Worm (Caenorhabditis elegans) whole organism, late embryonic: ENCODE measurements around the gene sam-10.

Source experiments
- C08G9.2 ChIP-seq: sonication (generic microtip); optimal IDR thresholded peaks from 2 replicates; lab custom pipeline; 2016; ENCODE audit warnings: mild to moderate bottlenecking, missing genetic modification characterization, moderate library complexity, missing compliant biosample characterization
- F13H6.1 ChIP-seq: sonication (generic microtip); optimal IDR thresholded peaks from 2 replicates; lab custom pipeline; 2016; ENCODE audit warnings: missing genetic modification characterization, missing compliant biosample characterization
- ahr-1 ChIP-seq: sonication (generic microtip); optimal IDR thresholded peaks from 2 replicates; lab custom pipeline; 2016; ENCODE audit warnings: missing genetic modification characterization, missing compliant biosample characterization
- ama-1 ChIP-seq: fragments of 150-350 bp; optimal IDR thresholded peaks from 2 replicates; lab custom pipeline; 2014
- ceh-19 ChIP-seq: fragments of 200-800 bp; sonication (Bioruptor generic); optimal IDR thresholded peaks from 2 replicates; lab custom pipeline; 2018; ENCODE audit warnings: mild to moderate bottlenecking, missing genetic modification characterization, missing compliant biosample characterization
- ceh-22 ChIP-seq: sonication (generic microtip); optimal IDR thresholded peaks from 2 replicates; lab custom pipeline; 2017; ENCODE audit warnings: missing biosample characterization, missing genetic modification characterization
- ceh-24 ChIP-seq: sonication (generic microtip); optimal IDR thresholded peaks from 2 replicates; lab custom pipeline; 2016; ENCODE audit warnings: mild to moderate bottlenecking, missing genetic modification characterization, missing compliant biosample characterization
- ceh-45 ChIP-seq: fragments of 200-800 bp; sonication (Bioruptor generic); IDR thresholded peaks from 2 replicates; pipeline ENCODE4 v1.3.6; 2022; ENCODE audit warnings: missing genetic modification reagents, missing genetic modification characterization, missing compliant biosample characterization
- ceh-9 ChIP-seq: sonication (generic microtip); optimal IDR thresholded peaks from 2 replicates; lab custom pipeline; 2016; ENCODE audit warnings: mild to moderate bottlenecking, missing genetic modification characterization, inconsistent platforms, missing compliant biosample characterization
- che-1 ChIP-seq: sonication (generic microtip); optimal IDR thresholded peaks from 2 replicates; lab custom pipeline; 2016; ENCODE audit warnings: mild to moderate bottlenecking, missing genetic modification characterization, missing compliant biosample characterization
- dmd-4 ChIP-seq: sonication (generic microtip); optimal IDR thresholded peaks from 2 replicates; lab custom pipeline; 2016; ENCODE audit warnings: borderline replicate concordance, missing genetic modification characterization, missing compliant biosample characterization
- elt-2 ChIP-seq: sonication (generic microtip); optimal IDR thresholded peaks from 2 replicates; lab custom pipeline; 2016; ENCODE audit warnings: missing genetic modification reagents, missing genetic modification characterization, missing compliant biosample characterization
- ets-4 ChIP-seq: sonication (generic microtip); optimal IDR thresholded peaks from 2 replicates; lab custom pipeline; 2016; ENCODE audit warnings: missing genetic modification characterization, missing compliant biosample characterization
- fax-1 ChIP-seq: sonication (generic microtip); optimal IDR thresholded peaks from 2 replicates; lab custom pipeline; 2016; ENCODE audit warnings: missing genotype, missing genetic modification characterization, missing compliant biosample characterization
- fkh-10 ChIP-seq: fragments of 150-350 bp; optimal IDR thresholded peaks from 2 replicates; lab custom pipeline; 2014; ENCODE audit warnings: missing biosample characterization, missing genetic modification reagents, missing genetic modification characterization
- gmeb-2 ChIP-seq: sonication (generic microtip); optimal IDR thresholded peaks from 2 replicates; lab custom pipeline; 2016; ENCODE audit warnings: missing genetic modification characterization, inconsistent platforms, missing compliant biosample characterization
- hlh-15 ChIP-seq: sonication (generic microtip); optimal IDR thresholded peaks from 2 replicates; lab custom pipeline; 2016; ENCODE audit warnings: missing genetic modification characterization, missing compliant biosample characterization
- hlh-30 ChIP-seq: sonication (generic microtip); optimal IDR thresholded peaks from 2 replicates; lab custom pipeline; 2017; ENCODE audit warnings: antibody characterized with exemption, missing genetic modification characterization, missing compliant biosample characterization; ENCODE audit not compliant: insufficient read depth
- hlh-8 ChIP-seq: sonication (generic microtip); optimal IDR thresholded peaks from 2 replicates; lab custom pipeline; 2016; ENCODE audit warnings: missing genotype, missing genetic modification characterization, missing compliant biosample characterization
- lin-11 ChIP-seq: fragments of 200-800 bp; sonication (Bioruptor generic); optimal IDR thresholded peaks from 2 replicates; lab custom pipeline; 2018; ENCODE audit warnings: mild to moderate bottlenecking, missing genetic modification characterization, missing compliant biosample characterization
- madf-2 ChIP-seq: sonication (generic microtip); optimal IDR thresholded peaks from 2 replicates; lab custom pipeline; 2017; ENCODE audit warnings: missing genetic modification characterization, missing compliant biosample characterization
- nhr-11 ChIP-seq: fragments of 150-350 bp; optimal IDR thresholded peaks from 2 replicates; lab custom pipeline; 2014; ENCODE audit warnings: missing biosample characterization, missing genetic modification characterization
- npax-4 ChIP-seq: sonication (generic microtip); optimal IDR thresholded peaks from 2 replicates; lab custom pipeline; 2016; ENCODE audit warnings: missing genetic modification characterization, missing compliant biosample characterization
- pha-4 ChIP-seq: fragments of 150-350 bp; optimal IDR thresholded peaks from 2 replicates; lab custom pipeline; 2018; ENCODE audit warnings: missing biosample characterization, missing genetic modification reagents, missing genetic modification characterization
- pqm-1 ChIP-seq: sonication (generic microtip); optimal IDR thresholded peaks from 2 replicates; lab custom pipeline; 2016; ENCODE audit warnings: missing genetic modification characterization, missing compliant biosample characterization
- pros-1 ChIP-seq: fragments of 150-350 bp; optimal IDR thresholded peaks from 2 replicates; lab custom pipeline; 2014; ENCODE audit warnings: missing biosample characterization, missing genetic modification reagents, missing genetic modification characterization
- sdc-2 ChIP-seq: sonication (generic microtip); optimal IDR thresholded peaks from 2 replicates; lab custom pipeline; 2016; ENCODE audit warnings: missing genotype, missing genetic modification characterization, missing compliant biosample characterization
- syd-9 ChIP-seq: sonication (generic microtip); optimal IDR thresholded peaks from 2 replicates; lab custom pipeline; 2016; ENCODE audit warnings: mild to moderate bottlenecking, missing genetic modification characterization, moderate library complexity, missing compliant biosample characterization
- tbx-2 ChIP-seq: sonication (generic microtip); optimal IDR thresholded peaks from 2 replicates; lab custom pipeline; 2016; ENCODE audit warnings: missing genetic modification characterization, missing compliant biosample characterization
- ttx-3 ChIP-seq: sonication (generic microtip); optimal IDR thresholded peaks from 2 replicates; lab custom pipeline; 2016; ENCODE audit warnings: missing genetic modification reagents, missing genetic modification characterization, missing compliant biosample characterization
- unc-3 ChIP-seq, 2 experiments: fragments of 200-800 bp in 1 of 2; sonication (Bioruptor generic) in 1 of 2; sonication (generic microtip) in 1 of 2; conservative IDR thresholded peaks in 1 of 2; optimal IDR thresholded peaks in 1 of 2; 2 replicates each; pipeline versions ENCODE4 v1.3.6 to Lab custom; 2016 to 2022; ENCODE audit warnings: missing compliant biosample characterization in 2 of 2, missing genetic modification characterization in 2 of 2, missing genetic modification reagents in 1 of 2
- unc-42 ChIP-seq: sonication (generic microtip); optimal IDR thresholded peaks from 2 replicates; lab custom pipeline; 2016; ENCODE audit warnings: missing genotype, missing genetic modification characterization, missing compliant biosample characterization
- unc-86 ChIP-seq: sonication (generic microtip); optimal IDR thresholded peaks from 2 replicates; lab custom pipeline; 2016; ENCODE audit warnings: missing genetic modification characterization, missing compliant biosample characterization
- zip-5 ChIP-seq: sonication (generic microtip); optimal IDR thresholded peaks from 2 replicates; lab custom pipeline; 2016; ENCODE audit warnings: missing genetic modification characterization, missing compliant biosample characterization

Gene sam-10

DNA sequence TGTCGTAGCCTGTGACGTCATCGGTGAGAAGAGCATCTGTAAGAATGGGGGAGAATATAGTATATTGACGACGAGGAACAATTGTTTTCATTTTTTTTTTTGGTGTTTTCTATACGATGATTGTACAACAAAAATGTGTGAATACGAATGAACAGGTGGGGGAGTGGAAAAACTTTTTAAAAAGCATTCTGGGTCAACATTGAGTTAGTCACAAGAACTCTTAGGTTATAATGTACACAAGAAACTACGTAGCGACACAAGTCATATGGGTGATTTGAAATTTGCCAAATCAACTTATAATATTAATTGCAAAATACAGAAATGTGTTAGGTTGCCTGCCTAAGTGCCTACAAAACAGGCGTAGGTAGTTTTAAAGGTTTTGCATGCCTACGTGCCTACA, 46.2 kb downstream of the sam-10 start:
- TF ChIP-seq madf-2 (tag; lab: Kevin White, UChicago) (no peak), pros-1 (tag; lab: Kevin White, UChicago) (no peak), nhr-11 (tag; lab: Kevin White, UChicago) (no peak), ceh-24 (tag; lab: Kevin White, UChicago) (no peak), C08G9.2 (no peak), unc-86 (tag; lab: Kevin White, UChicago) (no peak), ttx-3 (no peak), F13H6.1 (tag; lab: Kevin White, UChicago) (no peak), ceh-22 (tag; lab: Kevin White, UChicago) (no peak), hlh-30 (tag; lab: Kevin White, UChicago) (no peak), hlh-8 (tag; lab: Kevin White, UChicago) (no peak), ets-4 (tag; lab: Kevin White, UChicago) (no peak), elt-2 (tag; lab: Kevin White, UChicago) (no peak), syd-9 (tag; lab: Kevin White, UChicago) (no peak), lin-11 (tag; lab: Kevin White, UChicago) (no peak), gmeb-2 (tag; lab: Kevin White, UChicago) (no peak), hlh-15 (tag; lab: Kevin White, UChicago) (no peak)

DNA sequence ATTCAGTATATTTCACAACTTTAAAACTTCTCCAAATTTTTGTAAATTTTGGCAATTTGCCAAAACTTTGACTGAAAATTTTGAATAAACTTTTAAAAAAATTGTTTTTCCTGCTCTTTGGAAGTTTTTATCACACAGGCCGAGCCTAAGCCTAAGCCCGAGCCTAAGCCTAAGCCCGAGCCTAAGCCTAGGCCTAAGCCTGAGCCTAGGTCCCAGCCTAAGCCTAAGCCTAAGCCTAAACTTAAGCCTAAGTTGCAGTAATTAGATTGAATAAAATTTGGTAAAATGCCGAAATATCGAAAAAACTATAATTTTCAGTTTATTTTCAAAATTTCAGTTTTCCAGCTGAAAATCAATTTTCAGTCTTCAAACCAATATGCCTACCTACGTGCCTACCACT, 46.8 kb downstream of the sam-10 start:
- TF ChIP-seq ceh-19, result no peak
- no peak for TF ChIP-seq dmd-4 (tag; lab: Kevin White, UChicago)
- no peak for TF ChIP-seq unc-42

DNA sequence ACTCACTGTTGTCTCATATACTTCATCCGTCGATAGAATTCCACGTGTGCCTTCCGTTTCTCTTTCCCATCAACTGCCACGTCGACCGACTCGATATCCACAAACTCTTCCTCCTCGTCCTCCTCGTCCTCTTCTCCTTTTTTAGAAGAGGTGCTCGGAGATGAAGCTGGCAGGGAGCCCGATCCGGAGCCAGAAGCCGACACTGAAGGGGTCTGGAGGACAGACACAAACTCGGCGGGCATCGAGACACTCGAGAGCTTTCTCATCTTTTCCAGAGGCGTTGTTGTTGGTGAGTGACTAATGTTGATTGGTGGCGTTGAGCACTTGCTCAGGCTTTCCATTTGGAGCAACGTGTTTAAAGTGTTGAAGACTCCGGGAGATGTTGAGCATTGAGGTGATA, 47.8 kb downstream of the sam-10 start:
- no peak for TF ChIP-seq pqm-1 (tag; lab: Kevin White, UChicago)
- no peak for TF ChIP-seq gmeb-2 (tag; lab: Kevin White, UChicago)
- TF ChIP-seq hlh-8 (tag; lab: Kevin White, UChicago), result no peak
- TF ChIP-seq pha-4 (tag; lab: Kevin White, UChicago), result no peak
- no peak for TF ChIP-seq fkh-10 (GFP tag; lab: Kevin White, UChicago)
- TF ChIP-seq che-1 (tag; lab: Kevin White, UChicago), result no peak
- TF ChIP-seq sdc-2 (tag; lab: Kevin White, UChicago), result no peak
- no peak for TF ChIP-seq ceh-24 (tag; lab: Kevin White, UChicago)
- TF ChIP-seq ahr-1 (tag; lab: Kevin White, UChicago), result no peak
- TF ChIP-seq ama-1 (lab: Kevin White, UChicago), result no peak
- no peak for TF ChIP-seq ets-4 (tag; lab: Kevin White, UChicago)
- TF ChIP-seq, all 69 proteins: peak for 0

DNA sequence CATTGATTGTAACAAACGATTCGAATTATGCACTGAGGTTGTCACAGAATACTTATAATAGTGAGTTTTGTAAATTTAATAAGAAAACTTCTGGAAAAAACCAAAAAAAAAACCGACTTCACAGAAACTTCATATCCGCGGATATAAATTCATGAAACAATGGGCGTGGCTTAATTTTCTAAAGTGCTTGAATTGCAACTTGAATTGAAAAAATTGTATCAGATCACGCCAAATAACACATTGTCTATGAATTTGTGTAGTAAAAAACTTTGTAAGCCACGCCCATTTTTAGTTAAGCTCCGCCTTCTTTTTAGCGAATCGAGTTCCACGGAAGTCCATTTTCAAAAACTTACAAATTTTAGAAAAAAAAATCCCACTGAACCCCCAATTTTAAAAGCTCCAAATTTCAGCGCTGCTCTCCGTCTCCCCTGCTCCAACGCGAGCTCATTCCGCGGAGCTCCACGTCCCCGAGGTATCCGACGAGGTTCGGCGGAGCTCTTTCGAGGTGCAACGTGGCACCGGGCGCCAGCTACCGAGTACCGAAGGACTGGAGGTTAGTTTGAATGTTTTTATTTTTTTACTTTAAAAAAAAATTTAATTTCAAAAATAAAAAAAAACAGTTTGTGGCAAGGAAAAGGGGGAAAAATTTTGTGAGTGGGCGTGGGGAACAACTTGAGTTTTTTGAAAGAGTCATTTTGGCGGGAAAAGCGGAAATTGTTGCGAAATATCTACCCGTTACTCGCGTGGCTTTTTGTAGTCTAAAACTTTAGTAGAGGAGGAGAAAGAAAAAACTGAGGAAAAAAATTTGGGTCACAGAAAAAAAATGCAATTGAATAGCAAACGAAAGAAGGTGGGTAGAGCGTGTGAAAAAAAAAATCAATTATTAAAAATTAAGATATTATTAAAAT, 50.9 kb downstream of the sam-10 start:
- TF ChIP-seq tbx-2 (tag; lab: Kevin White, UChicago) (peak; percentile 2), elt-2 (tag; lab: Kevin White, UChicago) (peak; percentile 5), che-1 (tag; lab: Kevin White, UChicago) (no peak), zip-5 (peak; percentile 34), npax-4 (no peak), ceh-9 (tag; lab: Kevin White, UChicago) (no peak), ceh-19 (no peak)

DNA sequence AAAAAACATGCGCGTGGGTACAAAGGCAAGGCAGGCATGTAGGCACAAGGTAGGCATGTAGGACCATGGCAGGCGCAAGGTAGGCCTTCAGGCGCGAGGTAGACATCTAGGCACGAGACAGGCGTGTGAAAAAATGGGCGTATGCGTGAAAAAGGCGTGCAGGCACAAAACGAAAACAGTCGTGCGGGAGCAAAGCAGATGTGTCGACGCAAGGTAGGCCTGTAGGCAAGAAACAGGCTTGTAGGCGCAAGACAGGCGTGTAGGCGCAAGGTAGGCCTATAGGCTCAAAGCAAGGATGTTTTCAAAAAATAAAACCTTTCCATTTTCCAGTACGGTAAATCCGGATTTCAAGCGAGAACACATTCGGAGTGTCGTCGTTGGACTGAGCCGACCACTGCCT, 51.6 kb downstream of the sam-10 start:
- TF ChIP-seq fax-1 (tag; lab: Kevin White, UChicago) (no peak), ceh-45 (GFP tag; lab: Robert Waterston, UW) (0 out of 2 replicates have a peak, but pooled peaks have one; percentile 7), unc-3 (GFP tag; conservative IDR thresholded peaks at IDR 0.05; lab: Robert Waterston, UW) (no peak), unc-3 (tag; optimal IDR thresholded peaks at IDR 0.05; lab: Kevin White, UChicago) (no peak)
- TF ChIP-seq, all 69 proteins: peak for 1
